Worm (Caenorhabditis elegans) whole organism, midembryonic: ENCODE data around the gene oga-1.

ENCODE experiments used
- T22C8.4 ChIP-seq: fragments of 200-800 bp; sonication (Bioruptor generic); IDR thresholded peaks from 2 replicates; pipeline ENCODE4 v1.3.6; 2022; ENCODE audit warnings: missing genetic modification characterization, missing compliant biosample characterization
- cog-1 ChIP-seq: sonication (generic microtip); optimal IDR thresholded peaks from 2 replicates; lab custom pipeline; 2016; ENCODE audit warnings: missing genetic modification characterization, missing compliant biosample characterization
- flt-1 ChIP-seq: fragments of 200-800 bp; sonication (Bioruptor generic); IDR thresholded peaks from 2 replicates; pipeline ENCODE4 v1.3.6; 2022; ENCODE audit warnings: missing genetic modification characterization, missing compliant biosample characterization
- med-1 ChIP-seq: sonication (generic microtip); optimal IDR thresholded peaks from 2 replicates; lab custom pipeline; 2017; ENCODE audit warnings: missing genetic modification characterization, mild to moderate bottlenecking, missing compliant biosample characterization, antibody characterized with exemption, missing genetic modification reagents; ENCODE audit not compliant: insufficient read depth
- ztf-23 ChIP-seq: fragments of 200-800 bp; sonication (Bioruptor generic); IDR thresholded peaks from 2 replicates; pipeline ENCODE4 v1.3.6; 2022; ENCODE audit warnings: missing genetic modification reagents, missing genetic modification characterization, missing compliant biosample characterization

DNA sequence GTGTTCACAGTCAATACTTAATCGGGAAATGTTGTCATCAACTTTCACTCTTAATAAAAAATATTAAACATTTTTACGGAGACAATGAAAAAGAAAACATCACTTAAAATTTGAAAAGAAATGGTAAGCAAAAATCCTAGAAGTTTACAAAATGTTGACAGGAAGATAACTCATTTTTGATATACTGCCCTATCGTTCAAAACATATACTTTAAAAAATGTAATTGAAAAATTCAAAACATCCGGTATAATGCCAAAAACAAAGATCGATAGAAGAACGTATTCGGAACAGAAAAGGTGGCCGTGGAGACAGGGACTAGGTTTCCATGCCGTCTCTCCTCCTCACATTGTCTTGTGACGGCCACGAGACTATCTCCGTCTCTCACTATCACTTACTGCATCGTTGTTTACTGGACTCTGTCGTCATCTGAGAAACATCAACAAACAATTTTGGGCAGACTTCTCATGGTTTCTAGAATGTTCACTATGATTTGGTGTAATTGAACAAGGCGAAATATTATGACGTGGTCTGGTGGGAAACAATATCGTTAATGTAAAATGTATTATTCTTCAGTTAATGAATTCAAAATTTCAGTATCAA, at the start of gene oga-1:
- TF ChIP-seq flt-1 (GFP tag; lab: Robert Waterston, UW), result no peak
- TF ChIP-seq ztf-23 (GFP tag; lab: Robert Waterston, UW), result no peak
- no peak for TF ChIP-seq med-1
- no peak for TF ChIP-seq T22C8.4 (GFP tag; lab: Robert Waterston, UW)
- TF ChIP-seq cog-1 (tag; lab: Kevin White, UChicago), result peak; percentile 57
